Worm (Caenorhabditis elegans) whole organism, L4 larva: ENCODE results near the gene F55C9.5.

Experiments used
- T20F7.1 ChIP-seq: fragments of 200-800 bp; sonication (Bioruptor generic); optimal IDR thresholded peaks from 2 replicates; lab custom pipeline; 2018; ENCODE audit warnings: mild to moderate bottlenecking, missing genetic modification characterization, missing compliant biosample characterization
- Y48G9A.11 ChIP-seq: fragments of 200-800 bp; sonication (Bioruptor generic); IDR thresholded peaks from 2 replicates; pipeline ENCODE4 v1.3.6; 2022; ENCODE audit warnings: missing genetic modification reagents, missing genetic modification characterization, missing compliant biosample characterization
- Y5F2A.4 ChIP-seq: fragments of 200-800 bp; sonication (Bioruptor generic); optimal IDR thresholded peaks from 2 replicates; lab custom pipeline; 2018; ENCODE audit warnings: mild to moderate bottlenecking, missing genetic modification characterization, missing compliant biosample characterization
- Y75B8A.6 ChIP-seq: fragments of 200-800 bp; sonication (Bioruptor generic); IDR thresholded peaks from 2 replicates; pipeline ENCODE4 v1.3.6; 2022; ENCODE audit warnings: missing genetic modification reagents, missing genetic modification characterization, missing compliant biosample characterization
- ZK546.5 ChIP-seq, 2 experiments: sonication (generic microtip); optimal IDR thresholded peaks; 2 replicates each; lab custom pipeline; 2017; ENCODE audit warnings: missing biosample characterization in 2 of 2, missing genetic modification characterization in 2 of 2
- aha-1 ChIP-seq: fragments of 150-350 bp; peaks from one replicate; lab custom pipeline; 2014; ENCODE audit warnings: missing biosample characterization, missing genetic modification characterization
- aly-2 ChIP-seq: sonication (generic microtip); optimal IDR thresholded peaks from 2 replicates; lab custom pipeline; 2018; ENCODE audit warnings: missing biosample characterization, missing genetic modification characterization
- ama-1 ChIP-seq: fragments of 150-350 bp; optimal IDR thresholded peaks from 2 replicates; lab custom pipeline; 2014; ENCODE audit warnings: inconsistent platforms, mixed read lengths
- arid-1 ChIP-seq: fragments of 200-800 bp; sonication (Bioruptor generic); conservative IDR thresholded peaks from 2 replicates; pipeline ENCODE4 v1.3.6; 2022; ENCODE audit warnings: missing genetic modification reagents, missing genetic modification characterization, missing compliant biosample characterization
- ceh-20 ChIP-seq: fragments of 200-800 bp; sonication (Bioruptor generic); IDR thresholded peaks from 2 replicates; pipeline ENCODE4 v1.3.6; 2022; ENCODE audit warnings: missing genetic modification reagents, missing genetic modification characterization, missing compliant biosample characterization
- ceh-28 ChIP-seq: fragments of 150-350 bp; optimal IDR thresholded peaks from 2 replicates; lab custom pipeline; 2014; ENCODE audit warnings: missing biosample characterization, missing genetic modification reagents, missing genetic modification characterization
- ceh-32 ChIP-seq: sonication (generic microtip); optimal IDR thresholded peaks from 2 replicates; lab custom pipeline; 2016; ENCODE audit warnings: mild to moderate bottlenecking, missing genetic modification characterization, missing compliant biosample characterization; ENCODE audit not compliant: poor library complexity
- ceh-44 ChIP-seq: fragments of 200-800 bp; sonication (Bioruptor generic); IDR thresholded peaks from 2 replicates; pipeline ENCODE4 v1.3.6; 2022; ENCODE audit warnings: missing genetic modification reagents, missing genetic modification characterization, missing compliant biosample characterization
- ces-1 ChIP-seq: fragments of 150-350 bp; sonication (generic microtip); optimal IDR thresholded peaks from 4 replicates; lab custom pipeline; 2014; ENCODE audit warnings: missing biosample characterization, missing genetic modification reagents, missing genetic modification characterization
- ctbp-1 ChIP-seq: fragments of 200-800 bp; sonication (Bioruptor generic); IDR thresholded peaks from 2 replicates; pipeline ENCODE4 v1.3.6; 2022; ENCODE audit warnings: missing genetic modification reagents, missing genetic modification characterization, missing compliant biosample characterization
- daf-12 ChIP-seq: fragments of 150-350 bp; optimal IDR thresholded peaks from 2 replicates; lab custom pipeline; 2014; ENCODE audit warnings: missing biosample characterization, missing genetic modification reagents, missing genetic modification characterization
- daf-16 ChIP-seq, 3 experiments: sonication (generic microtip); optimal IDR thresholded peaks; 2 replicates each; lab custom pipeline; 2016 to 2017; ENCODE audit warnings: missing genetic modification characterization in 3 of 3, missing genetic modification reagents in 3 of 3, mild to moderate bottlenecking in 2 of 3, missing compliant biosample characterization in 2 of 3, missing biosample characterization in 1 of 3, moderate library complexity in 1 of 3
- daf-8 ChIP-seq: fragments of 200-800 bp; sonication (Bioruptor generic); IDR thresholded peaks from 2 replicates; pipeline ENCODE4 v1.3.6; 2022; ENCODE audit warnings: missing genetic modification characterization, missing compliant biosample characterization
- dmd-6 ChIP-seq: fragments of 200-800 bp; sonication (Bioruptor generic); IDR thresholded peaks from 2 replicates; pipeline ENCODE4 v1.3.6; 2022; ENCODE audit warnings: missing genetic modification reagents, missing genetic modification characterization, missing compliant biosample characterization
- egl-27 ChIP-seq: sonication (generic microtip); optimal IDR thresholded peaks from 3 replicates; lab custom pipeline; 2017; ENCODE audit warnings: missing biosample characterization, missing genetic modification reagents, missing genetic modification characterization
- fkh-10 ChIP-seq: fragments of 150-350 bp; optimal IDR thresholded peaks from 2 replicates; lab custom pipeline; 2014; ENCODE audit warnings: missing biosample characterization, missing genetic modification reagents, missing genetic modification characterization
- hif-1 ChIP-seq, 2 experiments: sonication (generic microtip); optimal IDR thresholded peaks; 2 replicates each; lab custom pipeline; 2016 to 2017; ENCODE audit warnings: missing compliant biosample characterization in 2 of 2, missing genetic modification characterization in 2 of 2, missing genetic modification reagents in 2 of 2, missing genotype in 2 of 2, mild to moderate bottlenecking in 1 of 2
- lim-7 ChIP-seq: fragments of 200-800 bp; sonication (Bioruptor generic); IDR thresholded peaks from 2 replicates; pipeline ENCODE4 v1.3.6; 2022; ENCODE audit warnings: missing genetic modification characterization, missing compliant biosample characterization
- lin-1 ChIP-seq: fragments of 200-800 bp; sonication (Bioruptor generic); IDR thresholded peaks from 2 replicates; pipeline ENCODE4 v1.3.6; 2022; ENCODE audit warnings: missing genetic modification reagents, missing genetic modification characterization, missing compliant biosample characterization
- lin-13 ChIP-seq: fragments of 150-350 bp; optimal IDR thresholded peaks from 2 replicates; lab custom pipeline; 2014; ENCODE audit warnings: missing biosample characterization, missing genetic modification reagents, missing genetic modification characterization
- lin-39 ChIP-seq: fragments of 150-350 bp; optimal IDR thresholded peaks from 2 replicates; lab custom pipeline; 2014; ENCODE audit warnings: missing biosample characterization, missing genetic modification reagents, missing genetic modification characterization
- lir-3 ChIP-seq: sonication (generic microtip); optimal IDR thresholded peaks from 2 replicates; lab custom pipeline; 2016; ENCODE audit warnings: mild to moderate bottlenecking, missing genetic modification characterization, missing compliant biosample characterization
- mdl-1 ChIP-seq, 2 experiments: fragments of 150-350 bp in 1 of 2; sonication (generic microtip) in 1 of 2; optimal IDR thresholded peaks; 2 replicates each; lab custom pipeline; 2014 to 2017; ENCODE audit warnings: missing biosample characterization in 2 of 2, missing genetic modification characterization in 2 of 2
- mxl-3 ChIP-seq: fragments of 200-800 bp; sonication (Bioruptor generic); optimal IDR thresholded peaks from 2 replicates; lab custom pipeline; 2018; ENCODE audit warnings: mild to moderate bottlenecking, missing genetic modification characterization, missing compliant biosample characterization
- nhr-237 ChIP-seq: sonication (generic microtip); optimal IDR thresholded peaks from 2 replicates; lab custom pipeline; 2017; ENCODE audit warnings: missing biosample characterization, missing genetic modification characterization
- nhr-6 ChIP-seq: fragments of 150-350 bp; optimal IDR thresholded peaks from 2 replicates; lab custom pipeline; 2014; ENCODE audit warnings: missing biosample characterization, missing genetic modification characterization
- nhr-77 ChIP-seq: fragments of 150-350 bp; optimal IDR thresholded peaks from 2 replicates; lab custom pipeline; 2014; ENCODE audit warnings: missing biosample characterization, missing genetic modification characterization
- rbr-2 ChIP-seq: sonication (generic microtip); optimal IDR thresholded peaks from 2 replicates; lab custom pipeline; 2016; ENCODE audit warnings: missing genotype, missing genetic modification characterization, missing compliant biosample characterization
- tra-1 ChIP-seq: fragments of 200-800 bp; sonication (Bioruptor generic); IDR thresholded peaks from 2 replicates; pipeline ENCODE4 v1.3.6; 2022; ENCODE audit warnings: missing genetic modification reagents, missing genetic modification characterization, missing compliant biosample characterization
- unc-62 ChIP-seq, 3 experiments: fragments of 150-350 bp in 1 of 3; sonication (generic microtip); optimal IDR thresholded peaks in 2 of 3; peaks in 1 of 3; 1 replicate in 1 of 3; 2 replicates in 2 of 3; lab custom pipeline; 2014 to 2017; ENCODE audit warnings: missing biosample characterization in 3 of 3, missing genetic modification characterization in 3 of 3, missing genetic modification reagents in 3 of 3, missing genotype in 1 of 3
- zag-1 ChIP-seq: fragments of 150-350 bp; optimal IDR thresholded peaks from 2 replicates; lab custom pipeline; 2014; ENCODE audit warnings: missing biosample characterization, missing genetic modification characterization

Gene F55C9.5

DNA sequence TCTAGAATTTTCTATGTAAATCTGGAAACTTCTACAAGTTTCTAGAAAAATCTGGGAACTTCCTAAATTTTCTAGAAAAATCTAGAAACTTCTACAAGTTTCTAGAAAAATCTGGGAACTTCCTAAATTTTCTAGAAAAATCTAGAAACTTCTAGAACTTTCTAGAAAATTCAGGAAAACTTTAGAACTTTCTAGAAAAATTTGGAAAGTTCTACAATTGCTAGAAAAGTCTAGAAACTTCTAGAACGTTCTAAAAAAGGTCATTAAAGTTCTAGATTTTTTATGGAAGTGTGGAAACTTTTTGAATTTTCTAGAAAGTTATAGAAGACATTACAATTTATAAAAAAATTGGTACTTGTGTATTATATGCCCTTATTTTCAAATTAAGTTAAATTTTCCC, at the start of gene F55C9.5:
F55C9.5 (minus strand) TSS at position 101 of the 400 bp plus-strand sequence.
- no peak for TF ChIP-seq nhr-237 (tag; lab: Kevin White, UChicago)
- no peak for TF ChIP-seq ceh-32
- no peak for TF ChIP-seq ZK546.5 (tag; optimal IDR thresholded peaks at IDR 0.05; lab: Kevin White, UChicago)
- TF ChIP-seq Y5F2A.4 (GFP tag; lab: Kevin White, UChicago): no peak
- no peak for TF ChIP-seq mdl-1 (tag; optimal IDR thresholded peaks at IDR 0.05; lab: Kevin White, UChicago)
- TF ChIP-seq daf-12: no peak
- no peak for TF ChIP-seq mxl-3 (GFP tag; lab: Kevin White, UChicago)
- no peak for TF ChIP-seq rbr-2 (tag; lab: Kevin White, UChicago)
- no peak for TF ChIP-seq tra-1 (GFP tag; lab: Robert Waterston, UW)
- TF ChIP-seq, all 104 proteins: peak for 0

DNA sequence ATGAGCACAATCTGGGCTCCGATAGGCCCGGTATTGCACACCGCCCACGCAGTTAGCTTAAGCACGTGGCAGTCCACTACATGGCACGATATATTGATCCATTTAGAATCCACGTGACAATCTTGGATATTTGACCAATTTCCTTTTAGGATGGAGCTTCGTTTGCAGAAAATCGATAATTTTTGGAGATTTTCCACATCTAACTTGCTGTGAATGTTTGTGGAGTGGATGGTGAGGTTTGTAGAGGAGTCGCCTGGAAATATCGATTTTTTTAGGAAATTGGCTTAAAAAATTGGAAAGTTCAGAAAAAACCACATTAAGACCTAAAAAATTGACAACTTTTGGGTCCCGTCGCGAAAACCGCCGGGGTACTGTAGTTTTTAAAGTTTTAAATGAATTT, 44.4 kb upstream of the F55C9.5 start:
- peak; percentile 62 for TF ChIP-seq ceh-28 (tag; lab: Kevin White, UChicago)
- no peak for TF ChIP-seq lin-39 (tag; lab: Kevin White, UChicago)

DNA sequence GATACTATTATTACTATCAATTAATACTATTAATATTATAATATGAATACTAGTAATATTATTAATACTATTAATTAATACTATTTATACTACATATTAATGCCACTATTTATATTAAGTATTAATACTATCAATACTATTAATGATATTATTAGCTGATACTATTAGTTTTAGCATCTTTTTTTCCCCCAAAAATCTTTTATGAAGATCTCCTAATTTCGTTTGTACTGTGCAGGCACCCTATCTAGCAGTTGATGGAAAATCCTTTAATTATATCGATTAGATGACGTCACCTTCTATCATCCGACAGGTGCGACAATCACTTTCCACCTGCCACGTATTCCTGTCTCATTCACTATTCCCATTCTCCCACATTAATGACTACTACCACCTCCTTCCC, 36.3 kb upstream of the F55C9.5 start, which contains the start of gene fbxb-65:
fbxb-65 (plus strand) TSS at position 301 of the 400 bp plus-strand sequence.
- TF ChIP-seq nhr-77 (tag; lab: Kevin White, UChicago) (no peak), unc-62 (GFP tag; optimal IDR thresholded peaks at IDR 0.05 in 1 of 2; lab: Kevin White, UChicago) (peak in 1 of 2 experiments; percentile 13), unc-62 (tag; optimal IDR thresholded peaks at IDR 0.05; lab: Kevin White, UChicago) (no peak)

DNA sequence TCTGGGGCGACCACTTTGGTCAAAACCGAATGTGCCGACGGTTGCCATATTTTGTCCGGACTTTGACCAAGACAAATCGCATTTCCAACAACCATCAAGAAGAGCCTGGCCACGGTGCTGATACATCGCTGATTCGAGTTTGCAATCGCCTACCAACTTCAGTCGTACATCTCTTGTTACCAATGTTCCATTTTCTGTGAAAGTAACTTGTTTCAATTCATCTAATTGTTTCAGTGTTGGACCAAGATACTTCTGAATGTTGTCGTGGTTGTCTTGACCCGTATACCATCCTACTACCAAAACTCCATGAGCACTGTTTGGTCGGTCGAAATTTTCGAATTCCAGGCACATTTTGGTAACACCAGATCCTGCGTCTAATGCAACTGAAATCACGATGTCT, 32.5 kb upstream of the F55C9.5 start:
- TF ChIP-seq daf-8: no peak
- TF ChIP-seq aha-1 (tag; lab: Kevin White, UChicago): peak; percentile 77
- 0 out of 2 replicates have a peak, but pooled peaks have one; percentile 37 for TF ChIP-seq lim-7 (GFP tag; lab: Robert Waterston, UW)

DNA sequence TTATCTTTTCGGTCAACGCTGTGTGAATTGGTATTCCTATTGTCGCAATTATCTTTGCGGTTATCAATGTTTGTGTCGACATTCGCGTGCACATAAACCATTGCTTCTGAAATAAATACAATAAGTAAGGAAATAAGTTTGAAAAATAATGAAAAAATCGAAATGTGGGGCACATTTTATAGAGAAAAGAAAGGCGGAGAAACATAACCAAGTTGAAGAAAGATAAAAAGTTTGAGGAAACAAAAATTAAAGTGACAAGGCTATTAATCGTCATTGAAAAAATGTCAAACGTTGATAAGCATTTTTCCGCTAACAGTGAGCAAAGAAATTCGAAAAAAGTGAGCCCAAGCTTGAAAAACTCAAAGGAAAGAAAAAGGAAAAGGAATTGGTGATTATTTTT, 29.5 kb upstream of the F55C9.5 start, which contains the start of gene C43D7.4:
C43D7.4 (minus strand) TSS at position 101 of the 400 bp plus-strand sequence.
- TF ChIP-seq mxl-3 (GFP tag; lab: Kevin White, UChicago) (no peak), ceh-44 (no peak), ceh-20 (GFP tag; lab: Robert Waterston, UW) (no peak), T20F7.1 (GFP tag; lab: Kevin White, UChicago) (no peak), ces-1 (GFP tag; lab: Kevin White, UChicago) (no peak), lir-3 (tag; lab: Kevin White, UChicago) (no peak), lin-39 (tag; lab: Kevin White, UChicago) (no peak), egl-27 (tag; lab: Kevin White, UChicago) (no peak), Y48G9A.11 (GFP tag; lab: Robert Waterston, UW) (no peak), fkh-10 (no peak), daf-16 (GFP tag; optimal IDR thresholded peaks at IDR 0.05; lab: Kevin White, UChicago) (no peak), daf-16 (tag; optimal IDR thresholded peaks at IDR 0.05; lab: Kevin White, UChicago) (no peak), daf-8 (no peak), lin-13 (GFP tag; lab: Kevin White, UChicago) (no peak), arid-1 (GFP tag; lab: Robert Waterston, UW) (no peak), aly-2 (tag; lab: Kevin White, UChicago) (no peak), zag-1 (tag; lab: Kevin White, UChicago) (no peak), ctbp-1 (GFP tag; lab: Robert Waterston, UW) (no peak), ceh-28 (tag; lab: Kevin White, UChicago) (no peak), ama-1 (lab: Kevin White, UChicago) (no peak)

DNA sequence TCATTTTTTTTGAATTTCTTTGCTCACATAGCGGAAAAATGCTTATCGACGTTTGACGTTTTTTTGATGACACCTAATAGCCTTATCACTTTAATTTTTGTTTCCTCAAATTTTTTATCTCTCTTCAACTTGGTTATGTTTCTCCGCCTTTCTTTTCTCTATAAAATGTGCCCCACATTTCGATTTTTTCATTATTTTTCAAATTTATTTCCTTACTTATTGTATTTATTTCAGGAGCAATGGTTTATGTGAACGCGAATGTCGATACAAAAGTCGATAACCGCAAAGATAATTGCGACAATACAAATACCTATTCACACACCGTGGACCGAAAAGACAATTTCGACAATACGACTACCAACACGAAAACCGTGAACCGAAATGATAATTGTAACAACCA, 27.5 kb upstream of the F55C9.5 start, which contains the start of gene sdz-6:
sdz-6 (plus strand) TSS at position 229 of the 400 bp plus-strand sequence.
- TF ChIP-seq daf-16 (GFP tag; optimal IDR thresholded peaks at IDR 0.05; lab: Kevin White, UChicago) (no peak), daf-16 (tag; optimal IDR thresholded peaks at IDR 0.05; lab: Kevin White, UChicago) (no peak), unc-62 (GFP tag; optimal IDR thresholded peaks at IDR 0.05 in 1 of 2; lab: Kevin White, UChicago) (peak in 1 of 2 experiments; percentile 95), unc-62 (tag; optimal IDR thresholded peaks at IDR 0.05; lab: Kevin White, UChicago) (no peak), ctbp-1 (GFP tag; lab: Robert Waterston, UW) (no peak), nhr-6 (tag; lab: Kevin White, UChicago) (no peak), dmd-6 (GFP tag; lab: Robert Waterston, UW) (peak; percentile 8; the same call in 1 of the 2 replicates), lin-1 (GFP tag; lab: Robert Waterston, UW) (no peak), hif-1 (tag; optimal IDR thresholded peaks at IDR 0.05; lab: Kevin White, UChicago) (no peak), Y75B8A.6 (GFP tag; lab: Robert Waterston, UW) (no peak)
